Fruit fly (Drosophila melanogaster): Measurements from ENCODE around the gene glob3.

dm6 chr3R:5821750-5822149 is 8.1 kb upstream of the glob3 start, which contains the start of gene CG46303:
- TF ChIP-seq fd85E (GFP tag; optimal IDR thresholded peaks at IDR 0.05) (no peak), Hr39 (GFP tag; optimal IDR thresholded peaks at IDR 0.05) (no peak), fd59A (GFP tag; optimal IDR thresholded peaks at IDR 0.05) (no peak), CG3032 (tag; optimal IDR thresholded peaks at IDR 0.05) (no peak), CG8632 (GFP tag; optimal IDR thresholded peaks at IDR 0.05) (no peak)

Data from whole organism, prepupa.